Worm (Caenorhabditis elegans): Measurements from ENCODE around the gene hmg-5.

DNA sequence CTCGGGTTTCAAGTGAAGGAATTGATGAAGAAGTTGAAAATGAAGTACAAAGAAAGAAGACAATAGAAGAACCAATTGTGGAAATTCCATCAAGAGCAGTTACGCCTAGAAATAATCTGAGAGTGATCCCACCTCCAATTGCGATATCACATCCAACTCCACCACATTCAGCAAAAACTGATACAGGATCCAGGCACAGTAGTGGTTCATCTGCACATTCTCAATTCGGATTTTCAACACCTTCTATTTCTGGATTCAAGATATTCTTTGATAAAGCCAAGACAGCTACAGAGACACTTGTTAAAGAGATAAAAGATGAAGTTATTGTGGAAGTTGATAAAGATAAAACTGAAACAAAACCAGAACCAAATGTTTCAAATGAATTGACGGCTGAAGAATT, 37.9 kb downstream of the hmg-5 start:
- TF ChIP-seq nhr-237 (tag; optimal IDR thresholded peaks at IDR 0.05) (no peak), pha-4 (tag; optimal IDR thresholded peaks at IDR 0.05) (no peak), nhr-28 (tag; optimal IDR thresholded peaks at IDR 0.05) (no peak), zip-8 (tag; optimal IDR thresholded peaks at IDR 0.05) (no peak), drap-1 (GFP tag; optimal IDR thresholded peaks at IDR 0.05) (no peak)

Measured in whole organism, mixed stage, embryonic.